Worm (Caenorhabditis elegans) whole organism, L4 larva: Measurements from ENCODE around the gene ZC190.5.

Experiments
- F44E2.7 ChIP-seq: fragments of 200-800 bp; sonication (Bioruptor generic); IDR thresholded peaks from 2 replicates; pipeline ENCODE4 v2.1.2; 2022; ENCODE audit warnings: missing genetic modification characterization, missing compliant biosample characterization
- T20F7.1 ChIP-seq: fragments of 200-800 bp; sonication (Bioruptor generic); optimal IDR thresholded peaks from 2 replicates; lab custom pipeline; 2018; ENCODE audit warnings: mild to moderate bottlenecking, missing genetic modification characterization, missing compliant biosample characterization
- Y5F2A.4 ChIP-seq: fragments of 200-800 bp; sonication (Bioruptor generic); optimal IDR thresholded peaks from 2 replicates; lab custom pipeline; 2018; ENCODE audit warnings: mild to moderate bottlenecking, missing genetic modification characterization, missing compliant biosample characterization
- aha-1 ChIP-seq: fragments of 150-350 bp; peaks from one replicate; lab custom pipeline; 2014; ENCODE audit warnings: missing biosample characterization, missing genetic modification characterization
- attf-4 ChIP-seq: sonication (generic microtip); optimal IDR thresholded peaks from 3 replicates; lab custom pipeline; 2017; ENCODE audit warnings: missing biosample characterization, missing genetic modification characterization
- ceh-62 ChIP-seq: sonication (generic microtip); optimal IDR thresholded peaks from 2 replicates; lab custom pipeline; 2017; ENCODE audit warnings: missing biosample characterization, missing genetic modification characterization
- ceh-82 ChIP-seq: sonication (generic microtip); optimal IDR thresholded peaks from 2 replicates; lab custom pipeline; 2017; ENCODE audit warnings: missing biosample characterization, missing genetic modification characterization
- ces-1 ChIP-seq: fragments of 150-350 bp; sonication (generic microtip); optimal IDR thresholded peaks from 4 replicates; lab custom pipeline; 2014; ENCODE audit warnings: missing biosample characterization, missing genetic modification reagents, missing genetic modification characterization
- cey-2 ChIP-seq: sonication (generic microtip); optimal IDR thresholded peaks from 3 replicates; lab custom pipeline; 2017; ENCODE audit warnings: missing genetic modification characterization, mild to moderate bottlenecking, missing compliant biosample characterization, antibody characterized with exemption, borderline replicate concordance; ENCODE audit not compliant: insufficient read depth
- ctbp-1 ChIP-seq: fragments of 200-800 bp; sonication (Bioruptor generic); IDR thresholded peaks from 2 replicates; pipeline ENCODE4 v1.3.6; 2022; ENCODE audit warnings: missing genetic modification reagents, missing genetic modification characterization, missing compliant biosample characterization
- daf-16 ChIP-seq, 3 experiments: sonication (generic microtip); optimal IDR thresholded peaks; 2 replicates each; lab custom pipeline; 2016 to 2017; ENCODE audit warnings: missing genetic modification characterization in 3 of 3, missing genetic modification reagents in 3 of 3, mild to moderate bottlenecking in 2 of 3, missing compliant biosample characterization in 2 of 3, missing biosample characterization in 1 of 3, moderate library complexity in 1 of 3
- dmd-6 ChIP-seq: fragments of 200-800 bp; sonication (Bioruptor generic); IDR thresholded peaks from 2 replicates; pipeline ENCODE4 v1.3.6; 2022; ENCODE audit warnings: missing genetic modification reagents, missing genetic modification characterization, missing compliant biosample characterization
- dmd-8 ChIP-seq: fragments of 200-800 bp; sonication (Bioruptor generic); IDR thresholded peaks from 2 replicates; pipeline ENCODE4 v1.3.6; 2022; ENCODE audit warnings: missing genetic modification characterization, missing compliant biosample characterization
- dve-1 ChIP-seq: sonication (generic microtip); optimal IDR thresholded peaks from 2 replicates; lab custom pipeline; 2017; ENCODE audit warnings: antibody characterized with exemption, mild to moderate bottlenecking, missing genetic modification characterization, missing compliant biosample characterization; ENCODE audit not compliant: insufficient read depth
- egl-43 ChIP-seq: fragments of 200-800 bp; sonication (Bioruptor generic); IDR thresholded peaks from 2 replicates; pipeline ENCODE4 v1.3.6; 2022; ENCODE audit warnings: missing genetic modification reagents, missing genetic modification characterization, missing compliant biosample characterization
- fos-1 ChIP-seq: fragments of 150-350 bp; optimal IDR thresholded peaks from 2 replicates; lab custom pipeline; 2014; ENCODE audit warnings: missing biosample characterization, missing genetic modification characterization
- hif-1 ChIP-seq, 2 experiments: sonication (generic microtip); optimal IDR thresholded peaks; 2 replicates each; lab custom pipeline; 2016 to 2017; ENCODE audit warnings: missing compliant biosample characterization in 2 of 2, missing genetic modification characterization in 2 of 2, missing genetic modification reagents in 2 of 2, missing genotype in 2 of 2, mild to moderate bottlenecking in 1 of 2
- hlh-11 ChIP-seq: fragments of 200-800 bp; sonication (Bioruptor generic); optimal IDR thresholded peaks from 2 replicates; lab custom pipeline; 2018; ENCODE audit warnings: mild to moderate bottlenecking, missing genetic modification characterization, missing compliant biosample characterization
- hlh-30 ChIP-seq: sonication (generic microtip); optimal IDR thresholded peaks from 2 replicates; lab custom pipeline; 2017; ENCODE audit warnings: antibody characterized with exemption, mild to moderate bottlenecking, missing genetic modification characterization, missing compliant biosample characterization; ENCODE audit not compliant: insufficient read depth
- hmg-1.1 ChIP-seq: fragments of 200-800 bp; sonication (Bioruptor generic); IDR thresholded peaks from 2 replicates; pipeline ENCODE4 v1.3.6; 2022; ENCODE audit warnings: missing genetic modification reagents, missing genetic modification characterization, missing compliant biosample characterization
- lim-7 ChIP-seq: fragments of 200-800 bp; sonication (Bioruptor generic); IDR thresholded peaks from 2 replicates; pipeline ENCODE4 v1.3.6; 2022; ENCODE audit warnings: missing genetic modification characterization, missing compliant biosample characterization
- lin-39 ChIP-seq: fragments of 150-350 bp; optimal IDR thresholded peaks from 2 replicates; lab custom pipeline; 2014; ENCODE audit warnings: missing biosample characterization, missing genetic modification reagents, missing genetic modification characterization
- lsy-2 ChIP-seq, 2 experiments: fragments of 150-350 bp in 1 of 2; sonication (generic microtip) in 1 of 2; optimal IDR thresholded peaks; 2 replicates each; lab custom pipeline; 2014 to 2017; ENCODE audit warnings: missing biosample characterization in 2 of 2, missing genetic modification characterization in 2 of 2
- mdl-1 ChIP-seq, 2 experiments: fragments of 150-350 bp in 1 of 2; sonication (generic microtip) in 1 of 2; optimal IDR thresholded peaks; 2 replicates each; lab custom pipeline; 2014 to 2017; ENCODE audit warnings: missing biosample characterization in 2 of 2, missing genetic modification characterization in 2 of 2
- mep-1 ChIP-seq: fragments of 150-350 bp; sonication (generic microtip); optimal IDR thresholded peaks from 3 replicates; lab custom pipeline; 2014; ENCODE audit warnings: missing biosample characterization, missing genetic modification characterization
- mes-2 ChIP-seq: sonication (generic microtip); optimal IDR thresholded peaks from 2 replicates; lab custom pipeline; 2016; ENCODE audit warnings: missing genotype, mild to moderate bottlenecking, missing genetic modification characterization, missing compliant biosample characterization; ENCODE audit not compliant: poor library complexity, severe bottlenecking
- mxl-2 ChIP-seq: fragments of 200-800 bp; sonication (Bioruptor generic); conservative IDR thresholded peaks from 2 replicates; pipeline ENCODE4 v1.3.6; 2022; ENCODE audit warnings: missing genetic modification reagents, missing genetic modification characterization, missing compliant biosample characterization
- mxl-3 ChIP-seq: fragments of 200-800 bp; sonication (Bioruptor generic); optimal IDR thresholded peaks from 2 replicates; lab custom pipeline; 2018; ENCODE audit warnings: mild to moderate bottlenecking, missing genetic modification characterization, missing compliant biosample characterization
- nhr-10 ChIP-seq: fragments of 150-350 bp; optimal IDR thresholded peaks from 2 replicates; lab custom pipeline; 2014; ENCODE audit warnings: missing biosample characterization, missing genetic modification characterization
- nhr-11 ChIP-seq: fragments of 150-350 bp; optimal IDR thresholded peaks from 2 replicates; lab custom pipeline; 2014; ENCODE audit warnings: missing biosample characterization, missing genetic modification characterization
- nhr-28 ChIP-seq: fragments of 150-350 bp; optimal IDR thresholded peaks from 2 replicates; lab custom pipeline; 2014; ENCODE audit warnings: missing biosample characterization, missing genetic modification characterization
- nhr-42 ChIP-seq: fragments of 200-800 bp; sonication (Bioruptor generic); IDR thresholded peaks from 2 replicates; pipeline ENCODE4 v1.3.6; 2022; ENCODE audit warnings: missing genetic modification characterization, missing compliant biosample characterization
- nhr-48 ChIP-seq: sonication (generic microtip); optimal IDR thresholded peaks from 2 replicates; lab custom pipeline; 2016; ENCODE audit warnings: mild to moderate bottlenecking, missing genetic modification characterization, missing compliant biosample characterization
- nhr-6 ChIP-seq: fragments of 150-350 bp; optimal IDR thresholded peaks from 2 replicates; lab custom pipeline; 2014; ENCODE audit warnings: missing biosample characterization, missing genetic modification characterization
- nhr-76 ChIP-seq: fragments of 150-350 bp; optimal IDR thresholded peaks from 2 replicates; lab custom pipeline; 2014; ENCODE audit warnings: missing biosample characterization, missing genetic modification characterization
- nhr-77 ChIP-seq: fragments of 150-350 bp; optimal IDR thresholded peaks from 2 replicates; lab custom pipeline; 2014; ENCODE audit warnings: missing biosample characterization, missing genetic modification characterization
- pha-4 ChIP-seq, 2 experiments: fragments of 150-350 bp in 1 of 2; fragments of 200-800 bp in 1 of 2; sonication (Bioruptor generic) in 1 of 2; IDR thresholded peaks in 1 of 2; optimal IDR thresholded peaks in 1 of 2; 2 replicates each; pipeline versions ENCODE4 v1.3.6 to Lab custom; 2014 to 2022; ENCODE audit warnings: missing genetic modification characterization in 2 of 2, missing genetic modification reagents in 2 of 2, missing biosample characterization in 1 of 2, missing compliant biosample characterization in 1 of 2
- php-3 ChIP-seq: fragments of 200-800 bp; sonication (Bioruptor generic); IDR thresholded peaks from 2 replicates; pipeline ENCODE4 v1.3.6; 2022; ENCODE audit warnings: missing genetic modification reagents, missing genetic modification characterization, missing compliant biosample characterization
- pqm-1 ChIP-seq: sonication (generic microtip); optimal IDR thresholded peaks from 2 replicates; lab custom pipeline; 2017; ENCODE audit warnings: missing biosample characterization, missing genetic modification characterization
- tag-97 ChIP-seq: fragments of 200-800 bp; sonication (Bioruptor generic); IDR thresholded peaks from 2 replicates; pipeline ENCODE4 v1.3.6; 2022; ENCODE audit warnings: missing genetic modification characterization, missing compliant biosample characterization
- unc-39 ChIP-seq: sonication (generic microtip); optimal IDR thresholded peaks from 2 replicates; lab custom pipeline; 2017; ENCODE audit warnings: missing biosample characterization, missing genetic modification characterization
- unc-62 ChIP-seq, 3 experiments: fragments of 150-350 bp in 1 of 3; sonication (generic microtip); optimal IDR thresholded peaks in 2 of 3; peaks in 1 of 3; 1 replicate in 1 of 3; 2 replicates in 2 of 3; lab custom pipeline; 2014 to 2017; ENCODE audit warnings: missing biosample characterization in 3 of 3, missing genetic modification characterization in 3 of 3, missing genetic modification reagents in 3 of 3, missing genotype in 1 of 3
- zfp-3 ChIP-seq: fragments of 200-800 bp; sonication (Bioruptor generic); conservative IDR thresholded peaks from 2 replicates; pipeline ENCODE4 v1.3.6; 2022; ENCODE audit warnings: missing genetic modification reagents, missing genetic modification characterization, missing compliant biosample characterization

The ZC190.5 gene

ce11 chrV:8654460-8655419 lies 18.7 kb downstream of the ZC190.5 start:
- TF ChIP-seq hlh-30 (tag; lab: Kevin White, UChicago) (peak; percentile 14), fos-1 (tag; lab: Kevin White, UChicago) (peak; percentile 67), mxl-3 (GFP tag; lab: Kevin White, UChicago) (peak; percentile 55), daf-16 (GFP tag; optimal IDR thresholded peaks at IDR 0.05; lab: Kevin White, UChicago) (peak in 1 of 2 experiments; percentile 31), daf-16 (tag; optimal IDR thresholded peaks at IDR 0.05; lab: Kevin White, UChicago) (peak; percentile 91), pqm-1 (tag; lab: Kevin White, UChicago) (peak; percentile 61), dmd-6 (GFP tag; lab: Robert Waterston, UW) (peak; percentile 79), mes-2 (tag; lab: Kevin White, UChicago) (no peak), nhr-76 (tag; lab: Kevin White, UChicago) (peak; percentile 72), unc-62 (GFP tag; optimal IDR thresholded peaks at IDR 0.05 in 1 of 2; lab: Kevin White, UChicago) (peak in 1 of 2 experiments; percentile 92), unc-62 (tag; optimal IDR thresholded peaks at IDR 0.05; lab: Kevin White, UChicago) (no peak), hlh-11 (peak; percentile 10), unc-39 (tag; lab: Kevin White, UChicago) (no peak), pha-4 (GFP tag; IDR thresholded peaks at IDR 0.05; lab: Robert Waterston, UW) (no peak), pha-4 (tag; optimal IDR thresholded peaks at IDR 0.05; lab: Kevin White, UChicago) (no peak), dve-1 (tag; lab: Kevin White, UChicago) (peak; percentile 78), T20F7.1 (peak; percentile 54), ces-1 (no peak), php-3 (GFP tag; lab: Robert Waterston, UW) (0 out of 2 replicates have a peak, but pooled peaks have one; percentile 45), nhr-10 (tag; lab: Kevin White, UChicago) (peak; percentile 44), tag-97 (GFP tag; lab: Robert Waterston, UW) (no peak), zfp-3 (GFP tag; lab: Robert Waterston, UW) (no peak), lin-39 (tag; lab: Kevin White, UChicago) (no peak), mep-1 (tag; lab: Kevin White, UChicago) (peak; percentile 39), nhr-28 (peak; percentile 80), Y5F2A.4 (GFP tag; lab: Kevin White, UChicago) (no peak), nhr-48 (peak; percentile 1), aha-1 (tag; lab: Kevin White, UChicago) (peak; percentile 83), mdl-1 (tag; optimal IDR thresholded peaks at IDR 0.05; lab: Kevin White, UChicago) (peak in 1 of 2 experiments; percentile 22), lsy-2 (tag; optimal IDR thresholded peaks at IDR 0.05; lab: Kevin White, UChicago) (peak in 1 of 2 experiments; percentile 11), nhr-6 (tag; lab: Kevin White, UChicago) (no peak), ceh-62 (tag; lab: Kevin White, UChicago) (no peak), nhr-77 (peak; percentile 89), cey-2 (tag; lab: Kevin White, UChicago) (peak; percentile 46), nhr-11 (peak; percentile 38)
- TF ChIP-seq, all 104 proteins: peak for 22

DNA sequence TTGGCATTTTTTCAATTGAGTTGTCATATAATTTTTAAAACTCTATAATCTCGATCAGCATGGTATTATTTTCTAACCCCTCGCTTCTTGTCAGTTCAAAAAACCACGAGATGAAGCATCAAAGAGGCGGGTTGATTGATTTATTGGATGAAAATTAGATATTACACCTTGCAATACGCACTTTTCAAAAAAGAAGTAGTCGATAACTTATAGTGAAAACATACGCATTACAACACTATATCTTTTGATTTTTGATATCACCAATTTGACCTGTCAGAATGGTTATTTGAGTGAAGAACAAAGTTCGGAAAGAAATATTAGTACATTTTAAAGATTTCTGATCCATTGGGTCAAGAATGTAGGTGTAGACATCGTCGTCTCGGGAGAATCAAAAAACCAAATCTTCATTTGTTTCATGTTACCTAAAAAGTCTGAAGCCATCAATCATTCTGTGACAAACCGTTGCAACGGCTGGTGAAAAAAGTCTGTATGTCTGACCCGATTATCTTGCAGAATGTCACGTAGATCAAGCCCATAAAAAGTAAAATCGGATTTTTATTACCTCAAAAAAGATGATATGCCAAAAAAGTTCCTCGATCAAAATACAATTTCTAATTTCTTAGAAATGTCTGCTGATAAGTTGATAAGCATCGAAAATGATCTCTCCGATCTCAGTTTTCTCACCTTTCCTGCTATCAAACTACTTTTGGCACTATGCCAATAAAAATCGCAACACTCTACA lies 20.1 kb downstream of the ZC190.5 start:
- TF ChIP-seq hlh-11, result peak; percentile 63
- no peak for TF ChIP-seq cey-2 (tag; lab: Kevin White, UChicago)
- no peak for TF ChIP-seq egl-43 (GFP tag; lab: Robert Waterston, UW)
- TF ChIP-seq nhr-11, result no peak
- TF ChIP-seq nhr-42 (GFP tag; lab: Robert Waterston, UW), result no peak
- 0 out of 2 replicates have a peak, but pooled peaks have one; percentile 13 for TF ChIP-seq hmg-1.1 (GFP tag; lab: Robert Waterston, UW)
- peak; percentile 10 for TF ChIP-seq hlh-30 (tag; lab: Kevin White, UChicago)
- TF ChIP-seq dmd-6 (GFP tag; lab: Robert Waterston, UW), result peak; percentile 92
- TF ChIP-seq mxl-2 (GFP tag; lab: Robert Waterston, UW), result 0 out of 2 replicates have a peak, but pooled peaks have one; percentile 27
- peak; percentile 88 for TF ChIP-seq php-3 (GFP tag; lab: Robert Waterston, UW)
- no peak for TF ChIP-seq dmd-8 (GFP tag; lab: Robert Waterston, UW)
- TF ChIP-seq attf-4 (tag; lab: Kevin White, UChicago), result no peak
- TF ChIP-seq ctbp-1, result no peak
- TF ChIP-seq F44E2.7 (GFP tag; lab: Robert Waterston, UW), result no peak
- TF ChIP-seq lim-7 (GFP tag; lab: Robert Waterston, UW), result no peak
- TF ChIP-seq ceh-82 (tag; lab: Kevin White, UChicago), result no peak
- TF ChIP-seq hif-1 (tag; optimal IDR thresholded peaks at IDR 0.05; lab: Kevin White, UChicago), result peak; percentile 30 to 73
- TF ChIP-seq nhr-48, result peak; percentile 67
